Worm (Caenorhabditis elegans): ENCODE results near the gene C06C3.3.

ce11 chrII:9358230-9358629, 14.1 kb downstream of the C06C3.3 start, which contains the start of gene mel-11:
- TF ChIP-seq mes-2 (tag; optimal IDR thresholded peaks at IDR 0.05; ENCODE audit: poor library complexity, severe bottlenecking) (no peak), lsy-2 (tag; optimal IDR thresholded peaks at IDR 0.05) (no peak)
